Worm (Caenorhabditis elegans) whole organism, L4/young adult: Measurements from ENCODE around the gene nas-38.

Source experiments
- W03F9.2 ChIP-seq: fragments of 150-350 bp; optimal IDR thresholded peaks from 2 replicates; lab custom pipeline; 2014; ENCODE audit warnings: missing biosample characterization, missing genetic modification characterization
- dao-5 ChIP-seq: sonication (generic microtip); optimal IDR thresholded peaks from 2 replicates; lab custom pipeline; 2016; ENCODE audit warnings: missing genotype, missing genetic modification characterization, moderate library complexity, missing compliant biosample characterization
- him-1 ChIP-seq: sonication (generic microtip); optimal IDR thresholded peaks from 2 replicates; lab custom pipeline; 2016; ENCODE audit warnings: missing genotype, missing genetic modification reagents, missing genetic modification characterization, missing compliant biosample characterization

- TF ChIP-seq dao-5 = no peak
- TF ChIP-seq him-1 (tag; lab: Kevin White, UChicago) = no peak
- TF ChIP-seq W03F9.2 (tag; lab: Kevin White, UChicago) = no peak
These were observed 27.0 kb upstream of the nas-38 start, which contains the start of gene B0310.6 for ce11 chrX:530909-531308.
